Fruit fly (Drosophila melanogaster): ENCODE data around the gene Tim17a2.
A peak's percentile ranks its signal among the peaks of the same experiment; 100 is the strongest.

The Tim17a2 gene

DNA sequence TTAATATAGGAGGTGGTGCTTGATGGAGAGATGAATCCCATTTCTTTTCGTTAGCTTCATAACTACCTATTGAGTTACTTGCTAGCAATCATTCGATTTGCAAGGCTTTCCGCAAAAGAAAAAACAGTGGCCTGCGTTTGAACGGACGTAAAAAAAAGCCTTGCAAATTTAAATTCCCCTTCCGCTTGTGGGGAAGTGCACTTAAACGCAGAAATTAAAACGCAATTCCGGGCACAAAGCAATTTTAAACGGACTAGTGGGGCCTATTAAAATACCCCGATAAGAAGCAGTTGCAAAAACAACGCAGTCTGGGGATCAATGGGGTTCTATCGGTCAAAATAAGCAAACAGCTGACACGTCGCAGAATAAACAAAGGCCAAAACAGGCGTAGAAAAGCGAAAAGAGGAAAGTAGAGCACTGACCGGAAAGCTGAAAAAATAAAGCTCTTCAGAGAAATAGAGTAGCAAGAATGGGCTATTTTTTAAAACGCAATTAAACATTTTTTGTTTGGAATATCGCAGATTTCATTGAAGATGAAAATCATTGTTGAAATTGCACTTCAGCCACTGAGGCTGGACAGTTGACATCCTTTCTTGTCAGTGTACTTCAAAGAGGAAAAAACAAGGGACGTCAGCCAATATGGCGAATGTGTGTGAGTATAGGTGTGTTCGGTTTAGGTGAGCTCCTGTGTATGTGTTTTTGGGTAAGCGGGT, 11.8 kb downstream of the Tim17a2 start (continued):
- peak in 1 of 2 experiments; percentile 58 for TF ChIP-seq ss (GFP tag; optimal IDR thresholded peaks at IDR 0.05)
- no peak for TF ChIP-seq CG11294 (GFP tag; IDR thresholded peaks at IDR 0.05)
- TF ChIP-seq Eip78C (GFP tag), result peak; percentile 81
- peak; percentile 68 for TF ChIP-seq CG10631 (GFP tag; optimal IDR thresholded peaks at IDR 0.05)
- TF ChIP-seq dac (GFP tag; optimal IDR thresholded peaks at IDR 0.05), result peak; percentile 62
- TF ChIP-seq topi (GFP tag; optimal IDR thresholded peaks at IDR 0.05), result peak; percentile 61
- peak; percentile 14 for TF ChIP-seq Eip93F (GFP tag; optimal IDR thresholded peaks at IDR 0.05)
- TF ChIP-seq vri (GFP tag; optimal IDR thresholded peaks at IDR 0.05), result peak; percentile 54
- peak; percentile 43 for TF ChIP-seq CG16779 (tag; optimal IDR thresholded peaks at IDR 0.05)
- TF ChIP-seq Ets96B (tag; optimal IDR thresholded peaks at IDR 0.05), result peak; percentile 72
- peak; percentile 52 for TF ChIP-seq Gug (GFP tag; IDR thresholded peaks at IDR 0.05)
- peak; percentile 54 for TF ChIP-seq CG3032 (tag; optimal IDR thresholded peaks at IDR 0.05)
- peak; percentile 60 for TF ChIP-seq achi (GFP tag; optimal IDR thresholded peaks at IDR 0.05)
- TF ChIP-seq CG6854 (GFP tag; optimal IDR thresholded peaks at IDR 0.05), result no peak
- TF ChIP-seq CG6163 (GFP tag; IDR thresholded peaks at IDR 0.05), result peak; percentile 82
- peak; percentile 7 for TF ChIP-seq Ets21C (GFP tag; optimal IDR thresholded peaks at IDR 0.05)

DNA sequence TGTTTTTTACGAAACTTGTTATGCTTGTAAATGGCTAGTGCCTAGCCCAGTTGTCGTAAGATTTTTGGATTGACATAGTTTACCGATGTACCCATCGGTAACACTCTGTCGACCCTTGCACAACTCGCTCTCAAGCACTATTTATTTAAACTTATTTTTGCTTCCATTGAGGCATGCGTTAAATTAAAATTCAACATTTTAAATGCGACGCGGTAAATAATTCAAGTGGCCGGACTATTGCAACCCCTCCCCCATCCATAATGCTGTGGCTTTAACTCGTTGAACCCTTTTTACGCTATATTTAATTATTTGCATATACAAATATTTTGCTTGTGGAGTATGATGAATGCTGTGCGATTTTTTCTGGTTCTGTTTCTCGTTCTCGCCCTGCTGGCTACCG, 13.2 kb downstream of the Tim17a2 start:
- TF ChIP-seq CG3032 (tag; optimal IDR thresholded peaks at IDR 0.05) (peak; percentile 6), Eip78C (GFP tag) (peak; percentile 61), acj6 (GFP tag; optimal IDR thresholded peaks at IDR 0.05) (no peak)

DNA sequence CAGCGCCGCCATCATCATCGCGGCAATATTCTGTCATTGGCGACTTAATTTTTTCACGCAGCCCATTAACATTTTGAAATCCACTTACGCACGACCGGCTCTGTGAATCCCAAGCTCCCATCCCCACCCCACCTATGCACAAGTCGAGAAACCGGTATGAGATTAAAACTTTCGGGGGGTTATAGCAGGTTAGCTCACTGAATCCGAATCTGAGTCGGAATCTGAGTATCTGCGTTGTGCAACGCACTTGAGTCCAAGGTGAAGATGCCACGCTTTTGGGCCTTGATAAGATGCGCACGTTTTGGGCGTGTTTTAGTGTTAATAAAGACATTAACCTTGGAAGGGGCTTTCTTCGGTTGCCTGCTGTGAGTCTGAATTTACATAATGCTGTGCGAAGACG, 15.5 kb downstream of the Tim17a2 start:
- no peak for TF ChIP-seq CG11902 (GFP tag; optimal IDR thresholded peaks at IDR 0.05)
- TF ChIP-seq svp (GFP tag), result peak; percentile 86
- no peak for TF ChIP-seq CG10669 (GFP tag; optimal IDR thresholded peaks at IDR 0.05)
- no peak for TF ChIP-seq Hr4 (GFP tag; optimal IDR thresholded peaks at IDR 0.05)
- TF ChIP-seq CG8119 (GFP tag; IDR thresholded peaks at IDR 0.05), result no peak
- TF ChIP-seq Hr39 (GFP tag; optimal IDR thresholded peaks at IDR 0.05), result no peak
- no peak for TF ChIP-seq CG16779 (tag; optimal IDR thresholded peaks at IDR 0.05)
- no peak for TF ChIP-seq CG4318 (GFP tag; optimal IDR thresholded peaks at IDR 0.05)
- TF ChIP-seq topi (GFP tag; optimal IDR thresholded peaks at IDR 0.05), result no peak
- no peak for TF ChIP-seq Ets21C (GFP tag; optimal IDR thresholded peaks at IDR 0.05)
- no peak for TF ChIP-seq fkh (GFP tag; optimal IDR thresholded peaks at IDR 0.05)
- TF ChIP-seq CG6163 (GFP tag; IDR thresholded peaks at IDR 0.05), result no peak
- no peak for TF ChIP-seq Sox102F (GFP tag; optimal IDR thresholded peaks at IDR 0.05)
- no peak for TF ChIP-seq CG15336 (GFP tag; IDR thresholded peaks at IDR 0.05)
- no peak for TF ChIP-seq Ets96B (tag; optimal IDR thresholded peaks at IDR 0.05)
- TF ChIP-seq vri (GFP tag; optimal IDR thresholded peaks at IDR 0.05), result peak; percentile 43
- peak; percentile 20 for TF ChIP-seq CG6854 (GFP tag; optimal IDR thresholded peaks at IDR 0.05)
- no peak for TF ChIP-seq OdsH (GFP tag; optimal IDR thresholded peaks at IDR 0.05)
- no peak for TF ChIP-seq Sox14 (GFP tag; optimal IDR thresholded peaks at IDR 0.05)
- no peak for TF ChIP-seq Met (GFP tag; optimal IDR thresholded peaks at IDR 0.05)
- no peak for TF ChIP-seq CG1621 (tag; optimal IDR thresholded peaks at IDR 0.05)
- TF ChIP-seq CG6808 (GFP tag; optimal IDR thresholded peaks at IDR 0.05), result no peak
- no peak for TF ChIP-seq CG31627 (GFP tag; optimal IDR thresholded peaks at IDR 0.05)
- TF ChIP-seq CG6792 (GFP tag; optimal IDR thresholded peaks at IDR 0.05), result no peak
- no peak for TF ChIP-seq CG11294 (GFP tag; IDR thresholded peaks at IDR 0.05)
- TF ChIP-seq CG3032 (tag; optimal IDR thresholded peaks at IDR 0.05), result no peak
- peak; percentile 25 for TF ChIP-seq Eip78C (GFP tag)
- TF ChIP-seq dsx (GFP tag; optimal IDR thresholded peaks at IDR 0.05; ENCODE audit: poor library complexity, severe bottlenecking), result no peak
- no peak for TF ChIP-seq Smox (GFP tag; optimal IDR thresholded peaks at IDR 0.05)
- no peak for TF ChIP-seq net (GFP tag; optimal IDR thresholded peaks at IDR 0.05)
- no peak for TF ChIP-seq eg (GFP tag; IDR thresholded peaks at IDR 0.05)
- TF ChIP-seq Hr38 (GFP tag; optimal IDR thresholded peaks at IDR 0.05), result no peak
- TF ChIP-seq fd59A (GFP tag; optimal IDR thresholded peaks at IDR 0.05), result no peak
